Worm (Caenorhabditis elegans) whole organism, L4/young adult: ENCODE results near the gene C45G9.2.

Experiments used
- dao-5 ChIP-seq: sonication (generic microtip); optimal IDR thresholded peaks from 2 replicates; lab custom pipeline; 2016; ENCODE audit warnings: missing genotype, missing genetic modification characterization, moderate library complexity, missing compliant biosample characterization
- him-1 ChIP-seq: sonication (generic microtip); optimal IDR thresholded peaks from 2 replicates; lab custom pipeline; 2016; ENCODE audit warnings: missing genotype, missing genetic modification reagents, missing genetic modification characterization, missing compliant biosample characterization

- TF ChIP-seq dao-5 (tag; lab: Kevin White, UChicago) (no peak), him-1 (tag; lab: Kevin White, UChicago) (no peak)
Observed at ce11 chrIII:5112399-5112798, 43.5 kb downstream of the C45G9.2 start.
